Comparison of ENCODE assay signal across 1 fruit fly cellular context in the genomic region with DNA sequence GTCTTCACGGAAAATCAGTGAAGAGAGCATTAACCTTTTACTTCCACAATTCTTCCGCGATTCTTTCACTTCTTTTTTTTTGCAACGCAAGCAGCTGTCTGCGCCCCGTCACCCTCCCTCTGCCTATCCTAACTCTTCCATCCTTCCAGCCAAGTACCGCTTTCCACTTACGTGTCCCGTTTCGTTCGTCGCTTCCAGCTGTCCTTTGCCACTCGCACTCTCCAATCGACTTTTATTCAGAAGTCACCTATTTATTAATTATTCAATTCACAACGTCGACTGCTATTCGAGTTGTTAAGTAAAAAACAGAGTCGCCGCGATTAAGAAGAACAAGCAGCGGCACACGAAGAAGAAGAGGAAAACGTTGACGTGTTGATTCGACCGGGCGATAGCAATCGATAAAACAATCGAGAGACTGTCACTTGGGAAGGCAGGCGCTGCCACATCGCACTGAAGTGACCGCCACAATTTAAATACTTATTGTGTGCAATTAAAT.
TF ChIP-seq lines count a peak whose summit lies in the region.

Gene Grp170 (minus strand): TSS at position 365 of the 496 bp plus-strand sequence.

TF ChIP-seq in whole organism, embryonic, 481 proteins besides CTCF, POLR2A, EP300 and RAD21 (continued from another document):
- no peak for TF ChIP-seq pb (GFP tag; optimal IDR thresholded peaks at IDR 0.05; lab: Kevin White, UChicago)
- peak; percentile 94 for TF ChIP-seq crol (GFP tag; IDR thresholded peaks at IDR 0.05; lab: Robert Waterston, UW)
- peak; percentile 39 for TF ChIP-seq phol (tag; optimal IDR thresholded peaks at IDR 0.05; lab: Kevin White, UChicago)
- TF ChIP-seq jigr1 (GFP tag; IDR thresholded peaks at IDR 0.05; lab: Robert Waterston, UW): no peak
- no peak for TF ChIP-seq slp2 (GFP tag; optimal IDR thresholded peaks at IDR 0.05; lab: Kevin White, UChicago)
- TF ChIP-seq stc (GFP tag; IDR thresholded peaks at IDR 0.05; lab: Robert Waterston, UW): no peak
- no peak for TF ChIP-seq CG7271 (tag; optimal IDR thresholded peaks at IDR 0.05; lab: Kevin White, UChicago)
- peak; percentile 88; the same call in 2 of the 3 replicates for TF ChIP-seq CG34422 (GFP tag; IDR thresholded peaks at IDR 0.05; lab: Robert Waterston, UW)
- no peak for TF ChIP-seq CG16815 (GFP tag; optimal IDR thresholded peaks at IDR 0.05; lab: Kevin White, UChicago)
- TF ChIP-seq ems (GFP tag; optimal IDR thresholded peaks at IDR 0.05; lab: Kevin White, UChicago): peak; percentile 2
- TF ChIP-seq sd (tag; optimal IDR thresholded peaks at IDR 0.05; lab: Kevin White, UChicago): no peak
- TF ChIP-seq bowl (GFP tag; IDR thresholded peaks at IDR 0.05; lab: Robert Waterston, UW): no peak
- TF ChIP-seq CG17829 (tag; optimal IDR thresholded peaks at IDR 0.05; lab: Kevin White, UChicago): peak; percentile 22
- TF ChIP-seq CG8388 (GFP tag; optimal IDR thresholded peaks at IDR 0.05; lab: Kevin White, UChicago): no peak
- no peak for TF ChIP-seq CG15073 (GFP tag; optimal IDR thresholded peaks at IDR 0.05; lab: Kevin White, UChicago)
- peak; percentile 87 for TF ChIP-seq knrl (GFP tag; IDR thresholded peaks at IDR 0.05; lab: Robert Waterston, UW; ENCODE audit: partially characterized antibody)
- TF ChIP-seq CG5245 (GFP tag; optimal IDR thresholded peaks at IDR 0.05; lab: Kevin White, UChicago): no peak
- peak; percentile 82 for TF ChIP-seq CG15514 (GFP tag; optimal IDR thresholded peaks at IDR 0.05; lab: Kevin White, UChicago)
- no peak for TF ChIP-seq CG14014 (GFP tag; IDR thresholded peaks at IDR 0.05; lab: Robert Waterston, UW)
- TF ChIP-seq CG11398 (GFP tag; optimal IDR thresholded peaks at IDR 0.05; lab: Kevin White, UChicago): no peak
- TF ChIP-seq CG9215 (GFP tag; IDR thresholded peaks at IDR 0.05; lab: Robert Waterston, UW): no peak
- no peak for TF ChIP-seq kay (GFP tag; optimal IDR thresholded peaks at IDR 0.05; lab: Kevin White, UChicago)
- TF ChIP-seq Optix (GFP tag; IDR thresholded peaks at IDR 0.05; lab: Robert Waterston, UW): no peak
- peak; percentile 6 for TF ChIP-seq CG13624 (GFP tag; optimal IDR thresholded peaks at IDR 0.05; lab: Kevin White, UChicago)
- no peak for TF ChIP-seq CG10654 (GFP tag; optimal IDR thresholded peaks at IDR 0.05; lab: Kevin White, UChicago)
- no peak for TF ChIP-seq CG14050 (GFP tag; IDR thresholded peaks at IDR 0.05; lab: Robert Waterston, UW)
- peak; percentile 6 for TF ChIP-seq Dip3 (GFP tag; optimal IDR thresholded peaks at IDR 0.05; lab: Kevin White, UChicago)
- TF ChIP-seq Spps (tag; optimal IDR thresholded peaks at IDR 0.05; lab: Kevin White, UChicago): no peak
- no peak for TF ChIP-seq az2 (GFP tag; optimal IDR thresholded peaks at IDR 0.05; lab: Kevin White, UChicago)
- TF ChIP-seq gsb-n (tag; optimal IDR thresholded peaks at IDR 0.05; lab: Kevin White, UChicago): no peak
- 0 out of 2 replicates have a peak, but pooled peaks have one; percentile 18 for TF ChIP-seq sob (GFP tag; IDR thresholded peaks at IDR 0.05; lab: Robert Waterston, UW)
- no peak for TF ChIP-seq gt (GFP tag; IDR thresholded peaks at IDR 0.05; lab: Robert Waterston, UW)
- no peak for TF ChIP-seq Nf-YB (GFP tag; optimal IDR thresholded peaks at IDR 0.05; lab: Kevin White, UChicago)
- TF ChIP-seq vfl (GFP tag; optimal IDR thresholded peaks at IDR 0.05; lab: Kevin White, UChicago): no peak
- TF ChIP-seq chn (GFP tag; optimal IDR thresholded peaks at IDR 0.05; lab: Kevin White, UChicago): no peak
- TF ChIP-seq amos (GFP tag; IDR thresholded peaks at IDR 0.05; lab: Robert Waterston, UW; ENCODE audit: partially characterized antibody): peak; percentile 96
- TF ChIP-seq tna (GFP tag; IDR thresholded peaks at IDR 0.05; lab: Robert Waterston, UW; ENCODE audit: partially characterized antibody): peak; percentile 86
- TF ChIP-seq CG2120 (GFP tag; optimal IDR thresholded peaks at IDR 0.05; lab: Kevin White, UChicago): no peak
- no peak for TF ChIP-seq da (GFP tag; optimal IDR thresholded peaks at IDR 0.05; lab: Kevin White, UChicago)
- no peak for TF ChIP-seq CG6854 (GFP tag; optimal IDR thresholded peaks at IDR 0.05; lab: Kevin White, UChicago)
- TF ChIP-seq CG11247 (GFP tag; IDR thresholded peaks at IDR 0.05; lab: Robert Waterston, UW): no peak
- TF ChIP-seq CG16863 (GFP tag; optimal IDR thresholded peaks at IDR 0.05; lab: Kevin White, UChicago): no peak
- TF ChIP-seq CG17385 (GFP tag; optimal IDR thresholded peaks at IDR 0.05; lab: Kevin White, UChicago): peak; percentile 99
- peak; percentile 88 for TF ChIP-seq hb (GFP tag; IDR thresholded peaks at IDR 0.05; lab: Robert Waterston, UW; ENCODE audit: partially characterized antibody)
- TF ChIP-seq rib (GFP tag; IDR thresholded peaks at IDR 0.05; lab: Robert Waterston, UW): no peak
- peak; percentile 12 for TF ChIP-seq lab (GFP tag; optimal IDR thresholded peaks at IDR 0.05; lab: Kevin White, UChicago)
- TF ChIP-seq B-H2 (GFP tag; optimal IDR thresholded peaks at IDR 0.05; lab: Kevin White, UChicago): no peak
- peak; percentile 86 for TF ChIP-seq MESR4 (GFP tag; optimal IDR thresholded peaks at IDR 0.05; lab: Kevin White, UChicago)
- TF ChIP-seq CG13424 (tag; optimal IDR thresholded peaks at IDR 0.05; lab: Kevin White, UChicago): no peak
- no peak for TF ChIP-seq insv (GFP tag; optimal IDR thresholded peaks at IDR 0.05; lab: Kevin White, UChicago)
- no peak for TF ChIP-seq CG8478 (optimal IDR thresholded peaks at IDR 0.05; lab: Kevin White, UChicago)
- no peak for TF ChIP-seq bcd (GFP tag; optimal IDR thresholded peaks at IDR 0.05; lab: Kevin White, UChicago)
- peak; percentile 92 for TF ChIP-seq Dref (GFP tag; IDR thresholded peaks at IDR 0.05; lab: Robert Waterston, UW)
- no peak for TF ChIP-seq Six4 (GFP tag; optimal IDR thresholded peaks at IDR 0.05; lab: Kevin White, UChicago)
- no peak for TF ChIP-seq CG7357 (GFP tag; IDR thresholded peaks at IDR 0.05; lab: Robert Waterston, UW)
- TF ChIP-seq hbn (GFP tag; IDR thresholded peaks at IDR 0.05; lab: Robert Waterston, UW; ENCODE audit: partially characterized antibody): peak; percentile 84
- no peak for TF ChIP-seq Mad (GFP tag; optimal IDR thresholded peaks at IDR 0.05; lab: Kevin White, UChicago)
- TF ChIP-seq onecut (GFP tag; IDR thresholded peaks at IDR 0.05; lab: Robert Waterston, UW): peak; percentile 20; the same call in 1 of the 2 replicates
- no peak for TF ChIP-seq row (GFP tag; IDR thresholded peaks at IDR 0.05; lab: Robert Waterston, UW)
- no peak for TF ChIP-seq CG13296 (GFP tag; optimal IDR thresholded peaks at IDR 0.05; lab: Kevin White, UChicago)
- TF ChIP-seq ssp (GFP tag; IDR thresholded peaks at IDR 0.05; lab: Robert Waterston, UW): no peak
- TF ChIP-seq zfh2 (GFP tag; optimal IDR thresholded peaks at IDR 0.05; lab: Kevin White, UChicago): no peak
- peak; percentile 96 for TF ChIP-seq Xbp1 (GFP tag; optimal IDR thresholded peaks at IDR 0.05; lab: Kevin White, UChicago)
- TF ChIP-seq pita (GFP tag; optimal IDR thresholded peaks at IDR 0.05; lab: Kevin White, UChicago): no peak
- no peak for TF ChIP-seq Neu2 (GFP tag; optimal IDR thresholded peaks at IDR 0.05; lab: Kevin White, UChicago; ENCODE audit: borderline replicate concordance)
- no peak for TF ChIP-seq Lhr (GFP tag; optimal IDR thresholded peaks at IDR 0.05; lab: Kevin White, UChicago)
TF ChIP-seq in whole organism, embryonic: peak in this region for 101.
